Fruit fly (Drosophila melanogaster) whole organism, embryonic: ENCODE results near the gene ssp.

ENCODE experiments used
- Atf3 ChIP-seq: fragments of 200-800 bp; sonication (Bioruptor generic); optimal IDR thresholded peaks from 3 replicates; lab custom pipeline; 2016; ENCODE audit warnings: missing biosample characterization, missing genetic modification characterization
- Blimp-1 ChIP-seq: fragments of 200-800 bp; sonication (Bioruptor generic); optimal IDR thresholded peaks from 3 replicates; lab custom pipeline; 2018; ENCODE audit warnings: missing biosample characterization, missing genetic modification characterization, mild to moderate bottlenecking, moderate library complexity, missing genetic modification reagents
- CG10543 ChIP-seq: fragments of 200-800 bp; sonication (Bioruptor generic); optimal IDR thresholded peaks from 3 replicates; lab custom pipeline; 2017; ENCODE audit warnings: missing biosample characterization, mild to moderate bottlenecking, missing genetic modification characterization, moderate library complexity
- CG12236 ChIP-seq: fragments of 200-800 bp; sonication (Bioruptor generic); optimal IDR thresholded peaks from 2 replicates; lab custom pipeline; 2016; ENCODE audit warnings: missing biosample characterization, missing genetic modification characterization
- CG12769 ChIP-seq: fragments of 200-800 bp; sonication (Bioruptor generic); optimal IDR thresholded peaks from 2 replicates; lab custom pipeline; 2019; ENCODE audit warnings: missing biosample characterization, mild to moderate bottlenecking, missing genetic modification characterization, moderate library complexity
- CG13424 ChIP-seq: fragments of 200-800 bp; sonication (Bioruptor generic); optimal IDR thresholded peaks from 2 replicates; lab custom pipeline; 2019; ENCODE audit warnings: missing biosample characterization, mild to moderate bottlenecking, missing genetic modification characterization, moderate library complexity
- CG13894 ChIP-seq: fragments of 200-800 bp; sonication (Bioruptor generic); optimal IDR thresholded peaks from 3 replicates; lab custom pipeline; 2018; ENCODE audit warnings: missing biosample characterization, mild to moderate bottlenecking, missing genetic modification characterization, moderate library complexity
- CG1603 ChIP-seq: fragments of 200-800 bp; sonication (Bioruptor generic); optimal IDR thresholded peaks from 2 replicates; lab custom pipeline; 2019; ENCODE audit warnings: missing biosample characterization, mild to moderate bottlenecking, missing genetic modification characterization, moderate library complexity
- CG17361 ChIP-seq: fragments of 200-800 bp; sonication (Bioruptor generic); IDR thresholded peaks from 3 replicates; pipeline ENCODE4 v1.3.6; 2022; ENCODE audit warnings: missing biosample characterization, missing genetic modification characterization
- CG3163 ChIP-seq: fragments of 200-800 bp; sonication (Bioruptor generic); optimal IDR thresholded peaks from 3 replicates; lab custom pipeline; 2016; ENCODE audit warnings: missing biosample characterization, missing genetic modification characterization
- CG34376 ChIP-seq: fragments of 200-800 bp; sonication (Bioruptor generic); optimal IDR thresholded peaks from 2 replicates; lab custom pipeline; 2018; ENCODE audit warnings: missing biosample characterization, mild to moderate bottlenecking, missing genetic modification characterization
- CG4404 ChIP-seq: fragments of 200-800 bp; sonication (Bioruptor generic); IDR thresholded peaks from 2 replicates; pipeline ENCODE4 v1.3.6; 2022; ENCODE audit warnings: missing biosample characterization, missing genetic modification characterization
- CG5245 ChIP-seq: fragments of 200-800 bp; sonication (Bioruptor generic); optimal IDR thresholded peaks from 3 replicates; lab custom pipeline; 2016; ENCODE audit warnings: missing biosample characterization, missing genetic modification characterization
- CG6272 ChIP-seq: fragments of 200-800 bp; sonication (Bioruptor generic); IDR thresholded peaks from 2 replicates; pipeline ENCODE4 v1.3.6; 2022; ENCODE audit warnings: missing biosample characterization, missing genetic modification characterization
- CG9437 ChIP-seq: fragments of 200-800 bp; sonication (Bioruptor generic); optimal IDR thresholded peaks from 2 replicates; lab custom pipeline; 2018; ENCODE audit warnings: missing biosample characterization, mild to moderate bottlenecking, missing genetic modification characterization
- D ChIP-seq, 2 experiments: fragments of 200-800 bp in 1 of 2; fragments of >200 bp in 1 of 2; sonication (Bioruptor generic) in 1 of 2; optimal IDR thresholded peaks; 2 replicates in 1 of 2; 3 replicates in 1 of 2; lab custom pipeline; 2017; ENCODE audit warnings: mild to moderate bottlenecking in 1 of 2, missing biosample characterization in 1 of 2, missing genetic modification characterization in 1 of 2, missing genetic modification reagents in 1 of 2
- Deaf1 ChIP-seq: fragments of 200-800 bp; optimal IDR thresholded peaks from 3 replicates; lab custom pipeline; 2019; ENCODE audit warnings: missing biosample characterization, mild to moderate bottlenecking, missing genetic modification characterization, moderate library complexity
- Elba2 ChIP-seq: fragments of 200-800 bp; sonication (Bioruptor generic); optimal IDR thresholded peaks from 3 replicates; lab custom pipeline; 2016; ENCODE audit warnings: missing biosample characterization, missing genetic modification characterization
- Ets65A ChIP-seq: fragments of 200-800 bp; sonication (Bioruptor generic); peaks from one replicate; lab custom pipeline; 2016; ENCODE audit warnings: missing biosample characterization, missing genetic modification characterization
- Fer2 ChIP-seq: fragments of 200-800 bp; sonication (Bioruptor generic); optimal IDR thresholded peaks from 2 replicates; lab custom pipeline; 2018; ENCODE audit warnings: missing biosample characterization, mild to moderate bottlenecking, missing genetic modification characterization, moderate library complexity
- GATAe ChIP-seq: fragments of 200-800 bp; sonication (Bioruptor generic); conservative IDR thresholded peaks from 2 replicates; pipeline ENCODE4 v1.3.6; 2022; ENCODE audit warnings: missing biosample characterization, missing genetic modification characterization
- Neu2 ChIP-seq: fragments of 200-800 bp; sonication (Bioruptor generic); optimal IDR thresholded peaks from 3 replicates; lab custom pipeline; 2016; ENCODE audit warnings: missing biosample characterization, missing genetic modification characterization, borderline replicate concordance
- Nf-YB ChIP-seq: fragments of 200-800 bp; sonication (Bioruptor generic); optimal IDR thresholded peaks from 3 replicates; lab custom pipeline; 2019; ENCODE audit warnings: missing biosample characterization, mild to moderate bottlenecking, missing genetic modification characterization, moderate library complexity
- Oli ChIP-seq: fragments of 200-800 bp; sonication (Bioruptor generic); optimal IDR thresholded peaks from 2 replicates; lab custom pipeline; 2018; ENCODE audit warnings: missing biosample characterization, mild to moderate bottlenecking, missing genetic modification characterization, moderate library complexity
- Pdp1 ChIP-seq, 2 experiments: fragments of 200-800 bp; sonication (Bioruptor generic); optimal IDR thresholded peaks; 3 replicates each; lab custom pipeline; 2016; ENCODE audit warnings: missing biosample characterization in 2 of 2, missing genetic modification characterization in 2 of 2, mild to moderate bottlenecking in 1 of 2, moderate library complexity in 1 of 2
- abd-A ChIP-seq: fragments of 200-800 bp; sonication (Bioruptor generic); optimal IDR thresholded peaks from 3 replicates; lab custom pipeline; 2019; ENCODE audit warnings: missing biosample characterization, mild to moderate bottlenecking, missing genetic modification characterization, moderate library complexity
- cwo ChIP-seq: fragments of 200-800 bp; sonication (Bioruptor generic); optimal IDR thresholded peaks from 3 replicates; lab custom pipeline; 2017; ENCODE audit warnings: missing biosample characterization, missing genetic modification characterization, mild to moderate bottlenecking, moderate library complexity, missing genetic modification reagents
- gce ChIP-seq: fragments of 200-800 bp; sonication (Bioruptor generic); IDR thresholded peaks from 3 replicates; pipeline ENCODE4 v1.3.6; 2022; ENCODE audit warnings: missing biosample characterization, missing genetic modification characterization
- gem ChIP-seq: fragments of 200-800 bp; sonication (Bioruptor generic); optimal IDR thresholded peaks from 2 replicates; lab custom pipeline; 2019; ENCODE audit warnings: missing biosample characterization, mild to moderate bottlenecking, missing genetic modification characterization, moderate library complexity
- grau ChIP-seq: fragments of 200-800 bp; optimal IDR thresholded peaks from 3 replicates; lab custom pipeline; 2019; ENCODE audit warnings: missing biosample characterization, mild to moderate bottlenecking, missing genetic modification characterization, moderate library complexity
- h ChIP-seq: fragments of >200 bp; optimal IDR thresholded peaks from 2 replicates; lab custom pipeline; 2017
- jumu ChIP-seq: fragments of 200-800 bp; sonication (Bioruptor generic); optimal IDR thresholded peaks from 3 replicates; lab custom pipeline; 2016; ENCODE audit warnings: missing biosample characterization, missing genetic modification characterization
- kni ChIP-seq: fragments of 200-800 bp; sonication (Bioruptor generic); optimal IDR thresholded peaks from 3 replicates; lab custom pipeline; 2017; ENCODE audit warnings: mild to moderate bottlenecking, missing biosample characterization, missing genetic modification reagents, missing genetic modification characterization
- lola ChIP-seq, 3 experiments: fragments of >200 bp in 2 of 3; fragments of 200-800 bp in 1 of 3; sonication (Bioruptor generic) in 1 of 3; optimal IDR thresholded peaks; 2 replicates each; lab custom pipeline; 2017 to 2019; ENCODE audit warnings: missing biosample characterization in 3 of 3, missing genetic modification characterization in 3 of 3, mild to moderate bottlenecking in 1 of 3, moderate library complexity in 1 of 3
- luna ChIP-seq: fragments of 200-800 bp; sonication (Bioruptor generic); optimal IDR thresholded peaks from 2 replicates; lab custom pipeline; 2016; ENCODE audit warnings: missing biosample characterization, missing genetic modification characterization
- mam ChIP-seq: fragments of 200-800 bp; sonication (Bioruptor generic); optimal IDR thresholded peaks from 3 replicates; lab custom pipeline; 2016; ENCODE audit warnings: missing biosample characterization, missing genetic modification characterization
- nmo ChIP-seq: fragments of 200-800 bp; sonication (Bioruptor generic); optimal IDR thresholded peaks from 2 replicates; lab custom pipeline; 2018; ENCODE audit warnings: missing biosample characterization, mild to moderate bottlenecking, missing genetic modification characterization, moderate library complexity
- prd ChIP-seq, 3 experiments: fragments of >200 bp in 2 of 3; fragments of 200-800 bp in 1 of 3; sonication (Bioruptor generic) in 1 of 3; optimal IDR thresholded peaks in 2 of 3; IDR thresholded peaks in 1 of 3; 2 replicates in 2 of 3; 3 replicates in 1 of 3; pipeline versions ENCODE4 v1.3.6 to Lab custom; 2017 to 2022; ENCODE audit warnings: missing biosample characterization in 1 of 3, missing genetic modification characterization in 1 of 3
- pros ChIP-seq: fragments of 200-800 bp; sonication (Bioruptor generic); optimal IDR thresholded peaks from 3 replicates; lab custom pipeline; 2019; ENCODE audit warnings: missing biosample characterization, mild to moderate bottlenecking, missing genetic modification characterization, moderate library complexity
- psq ChIP-seq: fragments of 200-800 bp; sonication (Bioruptor generic); optimal IDR thresholded peaks from 2 replicates; lab custom pipeline; 2017; ENCODE audit warnings: missing biosample characterization, missing genetic modification characterization
- row ChIP-seq: fragments of 200-800 bp; sonication (Bioruptor generic); IDR thresholded peaks from 3 replicates; pipeline ENCODE4 v1.3.6; 2022; ENCODE audit warnings: missing biosample characterization, missing genetic modification characterization
- sens ChIP-seq: fragments of 200-800 bp; sonication (Bioruptor generic); peaks from one replicate; lab custom pipeline; 2016; ENCODE audit warnings: missing biosample characterization, missing genetic modification characterization
- seq ChIP-seq: fragments of 200-800 bp; sonication (Bioruptor generic); IDR thresholded peaks from 2 replicates; pipeline ENCODE4 v1.3.6; 2022; ENCODE audit warnings: missing biosample characterization, missing genetic modification characterization
- sr ChIP-seq: fragments of 200-800 bp; sonication (Bioruptor generic); IDR thresholded peaks from 3 replicates; pipeline ENCODE4 v1.3.6; 2022; ENCODE audit warnings: missing biosample characterization, missing genetic modification characterization
- trem ChIP-seq: fragments of 200-800 bp; optimal IDR thresholded peaks from 3 replicates; lab custom pipeline; 2019; ENCODE audit warnings: missing biosample characterization, mild to moderate bottlenecking, missing genetic modification characterization, moderate library complexity
- tup ChIP-seq: fragments of 200-800 bp; sonication (Bioruptor generic); optimal IDR thresholded peaks from 2 replicates; lab custom pipeline; 2016; ENCODE audit warnings: missing biosample characterization, mild to moderate bottlenecking, missing genetic modification characterization, moderate library complexity

ssp gene

DNA sequence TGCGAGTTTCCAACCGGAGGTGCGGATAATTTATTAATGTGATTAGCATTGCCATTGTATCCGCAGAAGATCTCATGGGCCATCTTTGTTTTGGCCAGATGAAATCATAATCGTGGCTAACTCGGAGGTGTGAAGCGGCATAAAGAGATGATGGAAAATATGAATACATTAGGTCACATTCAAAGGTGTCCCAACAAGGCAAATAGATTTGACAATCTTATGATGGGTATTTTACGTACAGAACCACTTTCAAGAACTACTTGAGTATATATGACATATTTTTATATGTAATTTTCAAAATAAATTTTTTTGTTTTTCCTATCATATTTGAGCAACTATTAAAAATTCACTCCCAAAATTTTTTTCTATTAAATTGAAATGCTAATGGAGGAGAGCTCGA lies 29.7 kb upstream of the ssp start, which contains the start of gene CG17154:
CG17154 (plus strand) TSS at position 301 of the 400 bp plus-strand sequence.
- no peak for TF ChIP-seq CG1603
- TF ChIP-seq abd-A (tag; lab: Kevin White, UChicago), result peak; percentile 40
- TF ChIP-seq CG13894, result peak; percentile 17
- TF ChIP-seq grau, result no peak
- TF ChIP-seq sr (GFP tag; lab: Robert Waterston, UW), result no peak
- peak; percentile 44 for TF ChIP-seq Ets65A

DNA sequence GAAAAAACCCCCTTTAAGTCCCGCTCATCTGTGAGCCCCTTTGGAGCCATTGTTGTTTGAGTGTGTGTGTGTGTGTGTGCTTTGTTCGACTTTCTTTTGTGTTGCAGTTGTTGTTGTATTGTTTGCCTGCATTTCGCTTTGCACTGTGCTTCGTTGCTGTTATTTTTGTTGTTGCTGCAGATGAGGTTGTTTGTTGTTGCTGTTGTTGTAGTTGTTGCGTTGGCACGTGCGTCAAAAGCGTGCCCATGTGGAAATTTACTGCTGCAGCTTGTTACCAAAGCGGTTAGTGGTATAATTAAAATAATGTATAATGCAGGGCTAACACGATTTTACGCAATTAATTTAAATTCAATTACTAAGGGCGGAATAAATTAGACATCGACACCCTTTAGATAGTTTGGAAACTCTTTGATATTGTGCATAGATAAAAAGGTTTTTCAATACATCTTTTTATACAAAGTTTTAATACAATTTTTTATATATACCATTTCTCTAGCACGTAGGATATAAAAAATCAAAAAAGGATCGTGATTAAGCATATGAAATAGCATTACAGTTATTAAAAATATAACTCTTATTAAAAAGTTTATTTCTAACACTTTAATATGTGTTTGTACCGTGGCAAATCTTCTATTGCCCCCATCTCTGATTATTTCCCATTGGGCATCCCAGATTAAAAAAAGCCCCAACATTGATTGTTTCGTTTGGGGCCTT lies 27.7 kb upstream of the ssp start:
- TF ChIP-seq Nf-YB (GFP tag; lab: Kevin White, UChicago) (no peak), seq (GFP tag; lab: Robert Waterston, UW) (no peak), sens (GFP tag; lab: Kevin White, UChicago) (peak; percentile 44), prd (optimal IDR thresholded peaks at IDR 0.05; lab: Kevin White, UChicago) (no peak), prd (GFP tag; IDR thresholded peaks at IDR 0.05; lab: Robert Waterston, UW) (0 out of 3 replicates have a peak, but pooled peaks have one; percentile 6), CG12236 (no peak), CG10543 (no peak), GATAe (no peak), CG4404 (no peak), pros (peak; percentile 44), h (lab: Kevin White, UChicago) (no peak), CG12769 (peak; percentile 23), cwo (GFP tag; lab: Kevin White, UChicago) (peak; percentile 78), Deaf1 (peak; percentile 16), Elba2 (GFP tag; lab: Kevin White, UChicago) (no peak), Atf3 (GFP tag; lab: Kevin White, UChicago) (no peak), gem (tag; lab: Kevin White, UChicago) (peak; percentile 5), abd-A (tag; lab: Kevin White, UChicago) (peak; percentile 48), psq (GFP tag; lab: Kevin White, UChicago) (peak; percentile 53), CG13424 (tag; lab: Kevin White, UChicago) (no peak), CG6272 (GFP tag; lab: Robert Waterston, UW) (0 out of 2 replicates have a peak, but pooled peaks have one; percentile 12), luna (GFP tag; lab: Kevin White, UChicago) (no peak), tup (GFP tag; lab: Kevin White, UChicago) (no peak), Neu2 (GFP tag; lab: Kevin White, UChicago) (no peak), Pdp1 (GFP tag; optimal IDR thresholded peaks at IDR 0.05; lab: Kevin White, UChicago) (peak in 1 of 2 experiments; percentile 23), gce (GFP tag; lab: Robert Waterston, UW) (0 out of 3 replicates have a peak, but pooled peaks have one; percentile 29), CG34376 (GFP tag; lab: Kevin White, UChicago) (no peak), row (peak; percentile 37; the same call in 2 of the 3 replicates), CG3163 (GFP tag; lab: Kevin White, UChicago) (no peak), jumu (no peak), D (optimal IDR thresholded peaks at IDR 0.05; lab: Kevin White, UChicago) (no peak), D (GFP tag; optimal IDR thresholded peaks at IDR 0.05; lab: Kevin White, UChicago) (peak; percentile 11), nmo (GFP tag; lab: Kevin White, UChicago) (peak; percentile 13), mam (GFP tag; lab: Kevin White, UChicago) (no peak), trem (tag; lab: Kevin White, UChicago) (no peak), Oli (peak; percentile 43), CG17361 (GFP tag; lab: Robert Waterston, UW) (peak; percentile 24; the same call in 1 of the 3 replicates), Blimp-1 (GFP tag; lab: Kevin White, UChicago) (peak; percentile 13), kni (GFP tag; lab: Kevin White, UChicago) (peak; percentile 76), lola (GFP tag; optimal IDR thresholded peaks at IDR 0.05; lab: Kevin White, UChicago) (no peak), CG9437 (peak; percentile 4), CG5245 (GFP tag; lab: Kevin White, UChicago) (no peak), Fer2 (tag; lab: Kevin White, UChicago) (no peak)
